Worm (Caenorhabditis elegans): ENCODE measurements around the gene magi-1.

DNA sequence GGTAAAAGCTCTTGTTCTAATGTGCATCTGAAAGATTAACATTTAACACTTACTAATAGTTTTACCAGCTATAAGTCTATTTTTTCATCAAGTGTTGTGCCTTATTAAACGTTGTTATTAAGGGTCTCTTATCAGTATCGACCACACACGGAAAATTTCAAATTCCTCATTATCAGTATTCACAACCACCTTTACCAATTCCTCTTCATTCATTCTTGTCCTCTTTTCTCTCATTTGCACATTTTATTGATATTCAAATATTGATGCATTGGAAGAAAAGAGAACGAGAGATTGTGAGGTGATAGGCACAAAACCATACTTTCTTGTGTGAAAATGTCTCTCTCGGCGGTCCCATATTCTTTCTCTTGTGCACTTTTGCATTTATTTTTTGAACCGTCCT, 7.0 kb downstream of the magi-1 start:
- TF ChIP-seq unc-39 (tag; optimal IDR thresholded peaks at IDR 0.05), result no peak
- TF ChIP-seq elt-3 (tag; optimal IDR thresholded peaks at IDR 0.05), result no peak
- TF ChIP-seq egl-27 (tag; optimal IDR thresholded peaks at IDR 0.05), result no peak
- TF ChIP-seq blmp-1 (tag; optimal IDR thresholded peaks at IDR 0.05; ENCODE audit: insufficient read depth), result no peak
- TF ChIP-seq nhr-237 (tag; optimal IDR thresholded peaks at IDR 0.05), result no peak
- no peak for TF ChIP-seq aly-2 (tag; optimal IDR thresholded peaks at IDR 0.05)
- TF ChIP-seq lsy-2 (tag; optimal IDR thresholded peaks at IDR 0.05), result no peak
- no peak for TF ChIP-seq lin-13 (GFP tag; optimal IDR thresholded peaks at IDR 0.05)
- no peak for TF ChIP-seq nhr-11 (tag; optimal IDR thresholded peaks at IDR 0.05)
- no peak for TF ChIP-seq unc-62 (GFP tag; optimal IDR thresholded peaks at IDR 0.05)
- TF ChIP-seq lin-11 (tag; optimal IDR thresholded peaks at IDR 0.05), result no peak
- TF ChIP-seq nhr-77 (tag; optimal IDR thresholded peaks at IDR 0.05), result no peak
- TF ChIP-seq ama-1 (optimal IDR thresholded peaks at IDR 0.05), result no peak

All from whole organism, L2 larva.